Fruit fly (Drosophila melanogaster) whole organism, embryonic: ENCODE measurements around the gene Gr28a.

Experiments
- C15 ChIP-seq: fragments of 200-800 bp; sonication (Bioruptor generic); IDR thresholded peaks from 3 replicates; pipeline ENCODE4 v1.3.6; 2022; ENCODE audit warnings: missing biosample characterization, missing genetic modification characterization
- CG10543 ChIP-seq: fragments of 200-800 bp; sonication (Bioruptor generic); optimal IDR thresholded peaks from 3 replicates; lab custom pipeline; 2017; ENCODE audit warnings: missing biosample characterization, mild to moderate bottlenecking, missing genetic modification characterization, moderate library complexity
- CG12391 ChIP-seq: fragments of 200-800 bp; sonication (Bioruptor generic); optimal IDR thresholded peaks from 3 replicates; lab custom pipeline; 2018; ENCODE audit warnings: missing biosample characterization, mild to moderate bottlenecking, missing genetic modification characterization, moderate library complexity
- CG12769 ChIP-seq: fragments of 200-800 bp; sonication (Bioruptor generic); optimal IDR thresholded peaks from 2 replicates; lab custom pipeline; 2019; ENCODE audit warnings: missing biosample characterization, mild to moderate bottlenecking, missing genetic modification characterization, moderate library complexity
- CG13624 ChIP-seq: fragments of 200-800 bp; sonication (Bioruptor generic); optimal IDR thresholded peaks from 2 replicates; lab custom pipeline; 2016; ENCODE audit warnings: missing biosample characterization, missing genetic modification characterization
- CG13775 ChIP-seq: fragments of 200-800 bp; sonication (Bioruptor generic); optimal IDR thresholded peaks from 3 replicates; lab custom pipeline; 2017; ENCODE audit warnings: missing biosample characterization, mild to moderate bottlenecking, missing genetic modification characterization
- CG16863 ChIP-seq: fragments of 200-800 bp; sonication (Bioruptor generic); optimal IDR thresholded peaks from 3 replicates; lab custom pipeline; 2016; ENCODE audit warnings: missing biosample characterization, missing genetic modification characterization
- CG17359 ChIP-seq: fragments of 200-800 bp; sonication (Bioruptor generic); optimal IDR thresholded peaks from 3 replicates; lab custom pipeline; 2018; ENCODE audit warnings: missing biosample characterization, mild to moderate bottlenecking, missing genetic modification characterization, moderate library complexity
- CG18476 ChIP-seq: fragments of 200-800 bp; sonication (Bioruptor generic); optimal IDR thresholded peaks from 2 replicates; lab custom pipeline; 2016; ENCODE audit warnings: missing biosample characterization, mild to moderate bottlenecking, missing genetic modification characterization
- CG2120 ChIP-seq: fragments of 200-800 bp; sonication (Bioruptor generic); optimal IDR thresholded peaks from 3 replicates; lab custom pipeline; 2016; ENCODE audit warnings: missing biosample characterization, missing genetic modification characterization
- CG30403 ChIP-seq: fragments of 200-800 bp; sonication (Bioruptor generic); optimal IDR thresholded peaks from 3 replicates; lab custom pipeline; 2016; ENCODE audit warnings: missing biosample characterization, missing genetic modification characterization
- CG34376 ChIP-seq: fragments of 200-800 bp; sonication (Bioruptor generic); optimal IDR thresholded peaks from 2 replicates; lab custom pipeline; 2018; ENCODE audit warnings: missing biosample characterization, mild to moderate bottlenecking, missing genetic modification characterization
- CG4360 ChIP-seq: fragments of 200-800 bp; sonication (Bioruptor generic); IDR thresholded peaks from 2 replicates; pipeline ENCODE4 v1.3.6; 2022; ENCODE audit warnings: missing biosample characterization, missing genetic modification characterization
- CG6813 ChIP-seq: fragments of 200-800 bp; sonication (Bioruptor generic); optimal IDR thresholded peaks from 2 replicates; lab custom pipeline; 2017; ENCODE audit warnings: missing biosample characterization, missing genetic modification characterization, mild to moderate bottlenecking, moderate library complexity, missing genetic modification reagents
- CG7745 ChIP-seq: fragments of 200-800 bp; sonication (Bioruptor generic); optimal IDR thresholded peaks from 2 replicates; lab custom pipeline; 2018; ENCODE audit warnings: missing biosample characterization, mild to moderate bottlenecking, missing genetic modification characterization, moderate library complexity
- CG8478 ChIP-seq: fragments of >200 bp; optimal IDR thresholded peaks from 2 replicates; lab custom pipeline; 2018
- Camta ChIP-seq: fragments of 200-800 bp; sonication (Bioruptor generic); optimal IDR thresholded peaks from 2 replicates; lab custom pipeline; 2016; ENCODE audit warnings: missing biosample characterization, missing genetic modification characterization
- D19B ChIP-seq: fragments of 200-800 bp; sonication (Bioruptor generic); optimal IDR thresholded peaks from 2 replicates; lab custom pipeline; 2017; ENCODE audit warnings: missing biosample characterization, mild to moderate bottlenecking, missing genetic modification characterization
- Dad ChIP-seq: fragments of 200-800 bp; sonication (Bioruptor generic); optimal IDR thresholded peaks from 3 replicates; lab custom pipeline; 2016; ENCODE audit warnings: missing biosample characterization, missing genetic modification characterization
- Deaf1 ChIP-seq: fragments of 200-800 bp; optimal IDR thresholded peaks from 3 replicates; lab custom pipeline; 2019; ENCODE audit warnings: missing biosample characterization, mild to moderate bottlenecking, missing genetic modification characterization, moderate library complexity
- H2.0 ChIP-seq: fragments of 200-800 bp; sonication (Bioruptor generic); IDR thresholded peaks from 2 replicates; pipeline ENCODE4 v1.3.6; 2022; ENCODE audit warnings: missing biosample characterization, missing genetic modification characterization
- Mrtf ChIP-seq: fragments of 200-800 bp; sonication (Bioruptor generic); IDR thresholded peaks from 3 replicates; pipeline ENCODE4 v1.3.6; 2022; ENCODE audit warnings: missing biosample characterization, missing genetic modification characterization
- PHDP ChIP-seq: fragments of 200-800 bp; sonication (Bioruptor generic); optimal IDR thresholded peaks from 3 replicates; lab custom pipeline; 2018; ENCODE audit warnings: missing biosample characterization, mild to moderate bottlenecking, missing genetic modification characterization, moderate library complexity
- ara ChIP-seq: fragments of 200-800 bp; sonication (Bioruptor generic); IDR thresholded peaks from 2 replicates; pipeline ENCODE4 v1.3.6; 2022; ENCODE audit warnings: missing biosample characterization, missing genetic modification characterization
- bcd ChIP-seq: fragments of 200-800 bp; sonication (Bioruptor generic); optimal IDR thresholded peaks from 2 replicates; lab custom pipeline; 2017; ENCODE audit warnings: missing biosample characterization, mild to moderate bottlenecking, missing genetic modification characterization
- bsh ChIP-seq, 2 experiments: fragments of 200-800 bp; sonication (Bioruptor generic); optimal IDR thresholded peaks; 2 replicates each; lab custom pipeline; 2017 to 2018; ENCODE audit warnings: mild to moderate bottlenecking in 2 of 2, missing biosample characterization in 2 of 2, missing genetic modification characterization in 2 of 2, moderate library complexity in 1 of 2
- corto ChIP-seq: fragments of 200-800 bp; sonication (Bioruptor generic); optimal IDR thresholded peaks from 2 replicates; lab custom pipeline; 2016; ENCODE audit warnings: missing biosample characterization, mild to moderate bottlenecking, missing genetic modification characterization, moderate library complexity
- crol ChIP-seq: fragments of 200-800 bp; sonication (Bioruptor generic); IDR thresholded peaks from 2 replicates; pipeline ENCODE4 v1.3.6; 2022; ENCODE audit warnings: missing biosample characterization, missing genetic modification characterization
- crp ChIP-seq, 2 experiments: fragments of 200-800 bp; sonication (Bioruptor generic); optimal IDR thresholded peaks; 2 replicates in 1 of 2; 3 replicates in 1 of 2; lab custom pipeline; 2017; ENCODE audit warnings: missing biosample characterization in 2 of 2, missing genetic modification characterization in 2 of 2, mild to moderate bottlenecking in 1 of 2, moderate library complexity in 1 of 2
- dmrt99B ChIP-seq: fragments of 200-800 bp; sonication (Bioruptor generic); optimal IDR thresholded peaks from 2 replicates; lab custom pipeline; 2018; ENCODE audit warnings: missing biosample characterization, mild to moderate bottlenecking, missing genetic modification characterization, moderate library complexity
- fd3F ChIP-seq: fragments of 200-800 bp; sonication (Bioruptor generic); optimal IDR thresholded peaks from 2 replicates; lab custom pipeline; 2018; ENCODE audit warnings: missing biosample characterization, mild to moderate bottlenecking, missing genetic modification characterization, moderate library complexity
- gem ChIP-seq: fragments of 200-800 bp; sonication (Bioruptor generic); optimal IDR thresholded peaks from 2 replicates; lab custom pipeline; 2019; ENCODE audit warnings: missing biosample characterization, mild to moderate bottlenecking, missing genetic modification characterization, moderate library complexity
- inv ChIP-seq: fragments of 200-800 bp; sonication (Bioruptor generic); IDR thresholded peaks from 2 replicates; pipeline ENCODE4 v1.3.6; 2022; ENCODE audit warnings: missing biosample characterization, missing genetic modification characterization; ENCODE audit not compliant: partially characterized antibody
- jing ChIP-seq: fragments of 200-800 bp; sonication (Bioruptor generic); optimal IDR thresholded peaks from 2 replicates; lab custom pipeline; 2018; ENCODE audit warnings: missing biosample characterization, mild to moderate bottlenecking, missing genetic modification characterization
- lilli ChIP-seq: fragments of 200-800 bp; sonication (Bioruptor generic); optimal IDR thresholded peaks from 3 replicates; lab custom pipeline; 2016; ENCODE audit warnings: missing biosample characterization, missing genetic modification characterization
- lmd ChIP-seq: fragments of 200-800 bp; sonication (Bioruptor generic); IDR thresholded peaks from 2 replicates; pipeline ENCODE4 v1.3.6; 2022; ENCODE audit warnings: missing biosample characterization, missing genetic modification characterization
- nmo ChIP-seq: fragments of 200-800 bp; sonication (Bioruptor generic); optimal IDR thresholded peaks from 2 replicates; lab custom pipeline; 2018; ENCODE audit warnings: missing biosample characterization, mild to moderate bottlenecking, missing genetic modification characterization, moderate library complexity
- org-1 ChIP-seq: fragments of 200-800 bp; sonication (Bioruptor generic); optimal IDR thresholded peaks from 2 replicates; lab custom pipeline; 2017; ENCODE audit warnings: missing biosample characterization, missing genetic modification characterization
- pita ChIP-seq: fragments of 200-800 bp; sonication (Bioruptor generic); optimal IDR thresholded peaks from 2 replicates; lab custom pipeline; 2017; ENCODE audit warnings: missing biosample characterization, mild to moderate bottlenecking, missing genetic modification characterization
- pnt ChIP-seq: fragments of 200-800 bp; sonication (Bioruptor generic); optimal IDR thresholded peaks from 3 replicates; lab custom pipeline; 2016; ENCODE audit warnings: missing biosample characterization, missing genetic modification characterization
- sens ChIP-seq: fragments of 200-800 bp; sonication (Bioruptor generic); peaks from one replicate; lab custom pipeline; 2016; ENCODE audit warnings: missing biosample characterization, missing genetic modification characterization
- sim ChIP-seq: fragments of 200-800 bp; sonication (Bioruptor generic); IDR thresholded peaks from 2 replicates; pipeline ENCODE4 v1.3.6; 2022; ENCODE audit warnings: missing biosample characterization, missing genetic modification characterization
- sqz ChIP-seq: fragments of 200-800 bp; sonication (Bioruptor generic); optimal IDR thresholded peaks from 3 replicates; lab custom pipeline; 2018; ENCODE audit warnings: missing biosample characterization, mild to moderate bottlenecking, missing genetic modification characterization
- trem ChIP-seq: fragments of 200-800 bp; optimal IDR thresholded peaks from 3 replicates; lab custom pipeline; 2019; ENCODE audit warnings: missing biosample characterization, mild to moderate bottlenecking, missing genetic modification characterization, moderate library complexity
- zfh1 ChIP-seq: fragments of 200-800 bp; sonication (Bioruptor generic); IDR thresholded peaks from 3 replicates; pipeline ENCODE4 v1.3.6; 2022; ENCODE audit warnings: missing biosample characterization, missing genetic modification characterization

Gene Gr28a

dm6 chr2L:7422429-7423283, 31.4 kb downstream of the Gr28a start (continued):
- TF ChIP-seq sim (0 out of 2 replicates have a peak, but pooled peaks have one; percentile 39), H2.0 (GFP tag; lab: Robert Waterston, UW) (0 out of 2 replicates have a peak, but pooled peaks have one; percentile 23), bsh (GFP tag; optimal IDR thresholded peaks at IDR 0.05; lab: Kevin White, UChicago) (peak in 1 of 2 experiments; percentile 73), CG13775 (GFP tag; lab: Kevin White, UChicago) (no peak), dmrt99B (peak; percentile 15), sens (GFP tag; lab: Kevin White, UChicago) (peak; percentile 78), CG10543 (GFP tag; lab: Kevin White, UChicago) (no peak), jing (GFP tag; lab: Kevin White, UChicago) (no peak), CG8478 (lab: Kevin White, UChicago) (no peak), trem (tag; lab: Kevin White, UChicago) (no peak), nmo (GFP tag; lab: Kevin White, UChicago) (peak; percentile 49), corto (GFP tag; lab: Kevin White, UChicago) (no peak), CG7745 (no peak), crol (GFP tag; lab: Robert Waterston, UW) (peak; percentile 97), CG12391 (peak; percentile 2)

dm6 chr2L:7420305-7421287, 33.4 kb downstream of the Gr28a start:
- TF ChIP-seq CG6813 (GFP tag; lab: Kevin White, UChicago) (peak; percentile 52), CG4360 (GFP tag; lab: Robert Waterston, UW) (peak; percentile 79), Camta (GFP tag; lab: Kevin White, UChicago) (peak; percentile 39), Dad (GFP tag; lab: Kevin White, UChicago) (no peak), fd3F (GFP tag; lab: Kevin White, UChicago) (peak; percentile 55), C15 (GFP tag; lab: Robert Waterston, UW) (no peak; the same call in 2 of the 3 replicates), org-1 (GFP tag; lab: Kevin White, UChicago) (peak; percentile 62), D19B (peak; percentile 54), crp (GFP tag; optimal IDR thresholded peaks at IDR 0.05; lab: Kevin White, UChicago) (peak in 1 of 2 experiments; percentile 24), bcd (peak; percentile 52), CG30403 (GFP tag; lab: Kevin White, UChicago) (peak; percentile 78), gem (peak; percentile 74), PHDP (tag; lab: Kevin White, UChicago) (peak; percentile 73), inv (no peak), sqz (GFP tag; lab: Kevin White, UChicago) (no peak), Deaf1 (tag; lab: Kevin White, UChicago) (no peak), CG34376 (GFP tag; lab: Kevin White, UChicago) (no peak), pita (GFP tag; lab: Kevin White, UChicago) (no peak), Mrtf (GFP tag; lab: Robert Waterston, UW) (peak; percentile 55; the same call in 2 of the 3 replicates), lmd (peak; percentile 75), ara (peak; percentile 61), CG2120 (peak; percentile 94), CG13624 (peak; percentile 69), lilli (peak; percentile 90), zfh1 (GFP tag; lab: Robert Waterston, UW) (peak; percentile 60; the same call in 2 of the 3 replicates), CG16863 (GFP tag; lab: Kevin White, UChicago) (peak; percentile 28), CG18476 (no peak), pnt (GFP tag; lab: Kevin White, UChicago) (peak; percentile 19), CG17359 (tag; lab: Kevin White, UChicago) (peak; percentile 49), CG12769 (tag; lab: Kevin White, UChicago) (peak; percentile 86)
